Fruit fly (Drosophila melanogaster) whole organism, embryonic: ENCODE measurements around the gene AlaRS.
A peak's percentile ranks its signal among the peaks of the same experiment; 100 is the strongest.

ENCODE experiments used
- ATbp ChIP-seq: fragments of 200-800 bp; sonication (Bioruptor generic); optimal IDR thresholded peaks from 2 replicates; lab custom pipeline; 2017; ENCODE audit warnings: missing biosample characterization, mild to moderate bottlenecking, missing genetic modification characterization, missing genetic modification reagents
- B-H1 ChIP-seq: fragments of 200-800 bp; sonication (Bioruptor generic); IDR thresholded peaks from 3 replicates; pipeline ENCODE4 v1.3.6; 2022; ENCODE audit warnings: missing biosample characterization, missing genetic modification characterization
- BtbVII ChIP-seq: fragments of 200-800 bp; sonication (Bioruptor generic); optimal IDR thresholded peaks from 3 replicates; lab custom pipeline; 2017; ENCODE audit warnings: missing biosample characterization, mild to moderate bottlenecking, missing genetic modification characterization
- CG11695 ChIP-seq: fragments of 200-800 bp; sonication (Bioruptor generic); IDR thresholded peaks from 3 replicates; pipeline ENCODE4 v1.3.6; 2022; ENCODE audit warnings: missing biosample characterization, missing genetic modification characterization
- CG11696 ChIP-seq: fragments of 200-800 bp; sonication (Bioruptor generic); IDR thresholded peaks from 2 replicates; pipeline ENCODE4 v1.3.6; 2022; ENCODE audit warnings: missing biosample characterization, missing genetic modification characterization
- CG12391 ChIP-seq: fragments of 200-800 bp; sonication (Bioruptor generic); optimal IDR thresholded peaks from 3 replicates; lab custom pipeline; 2018; ENCODE audit warnings: missing biosample characterization, mild to moderate bottlenecking, missing genetic modification characterization, moderate library complexity
- CG13296 ChIP-seq: fragments of 200-800 bp; sonication (Bioruptor generic); optimal IDR thresholded peaks from 3 replicates; lab custom pipeline; 2018; ENCODE audit warnings: missing biosample characterization, mild to moderate bottlenecking, missing genetic modification characterization
- CG14014 ChIP-seq: fragments of 200-800 bp; sonication (Bioruptor generic); IDR thresholded peaks from 2 replicates; pipeline ENCODE4 v1.3.6; 2022; ENCODE audit warnings: missing biosample characterization, missing genetic modification characterization
- CG14050 ChIP-seq: fragments of 200-800 bp; sonication (Bioruptor generic); IDR thresholded peaks from 3 replicates; pipeline ENCODE4 v1.3.6; 2022; ENCODE audit warnings: missing biosample characterization, missing genetic modification characterization
- CG14441 ChIP-seq: fragments of 200-800 bp; sonication (Bioruptor generic); IDR thresholded peaks from 2 replicates; pipeline ENCODE4 v1.3.6; 2022; ENCODE audit warnings: missing biosample characterization, missing genetic modification characterization
- CG1602 ChIP-seq: fragments of 200-800 bp; sonication (Bioruptor generic); optimal IDR thresholded peaks from 3 replicates; lab custom pipeline; 2016; ENCODE audit warnings: missing biosample characterization, missing genetic modification characterization
- CG16813 ChIP-seq: fragments of 200-800 bp; sonication (Bioruptor generic); IDR thresholded peaks from 3 replicates; pipeline ENCODE4 v1.3.6; 2022; ENCODE audit warnings: missing biosample characterization, missing genetic modification characterization; ENCODE audit not compliant: partially characterized antibody
- CG18599 ChIP-seq: fragments of 200-800 bp; sonication (Bioruptor generic); optimal IDR thresholded peaks from 3 replicates; lab custom pipeline; 2017; ENCODE audit warnings: missing biosample characterization, missing genetic modification characterization, mild to moderate bottlenecking, moderate library complexity, missing genetic modification reagents
- CG2875 ChIP-seq: fragments of 200-800 bp; sonication (Bioruptor generic); optimal IDR thresholded peaks from 2 replicates; lab custom pipeline; 2017; ENCODE audit warnings: missing biosample characterization, mild to moderate bottlenecking, missing genetic modification characterization, missing genetic modification reagents
- CG3838 ChIP-seq: fragments of 200-800 bp; sonication (Bioruptor generic); optimal IDR thresholded peaks from 3 replicates; lab custom pipeline; 2016; ENCODE audit warnings: missing biosample characterization, missing genetic modification characterization
- CG4360 ChIP-seq: fragments of 200-800 bp; sonication (Bioruptor generic); IDR thresholded peaks from 2 replicates; pipeline ENCODE4 v1.3.6; 2022; ENCODE audit warnings: missing biosample characterization, missing genetic modification characterization
- CG7271 ChIP-seq: fragments of 200-800 bp; sonication (Bioruptor generic); optimal IDR thresholded peaks from 2 replicates; lab custom pipeline; 2018; ENCODE audit warnings: missing biosample characterization, mild to moderate bottlenecking, missing genetic modification characterization, moderate library complexity
- CG7745 ChIP-seq: fragments of 200-800 bp; sonication (Bioruptor generic); optimal IDR thresholded peaks from 2 replicates; lab custom pipeline; 2018; ENCODE audit warnings: missing biosample characterization, mild to moderate bottlenecking, missing genetic modification characterization, moderate library complexity
- CG8944 ChIP-seq: fragments of 200-800 bp; sonication (Bioruptor generic); optimal IDR thresholded peaks from 3 replicates; lab custom pipeline; 2016; ENCODE audit warnings: missing biosample characterization, missing genetic modification characterization
- CG9817 ChIP-seq: fragments of 200-800 bp; sonication (Bioruptor generic); optimal IDR thresholded peaks from 2 replicates; lab custom pipeline; 2018; ENCODE audit warnings: missing biosample characterization, mild to moderate bottlenecking, missing genetic modification characterization, moderate library complexity
- CHES-1-like ChIP-seq: fragments of 200-800 bp; sonication (Bioruptor generic); optimal IDR thresholded peaks from 2 replicates; lab custom pipeline; 2016; ENCODE audit warnings: missing biosample characterization, missing genetic modification characterization
- D19B ChIP-seq: fragments of 200-800 bp; sonication (Bioruptor generic); optimal IDR thresholded peaks from 2 replicates; lab custom pipeline; 2017; ENCODE audit warnings: missing biosample characterization, mild to moderate bottlenecking, missing genetic modification characterization
- Dfd ChIP-seq, 2 experiments: fragments of >200 bp; optimal IDR thresholded peaks; 2 replicates each; lab custom pipeline; 2017; ENCODE audit warnings: missing biosample characterization in 2 of 2, missing genetic modification characterization in 2 of 2
- Hand ChIP-seq: fragments of 200-800 bp; sonication (Bioruptor generic); optimal IDR thresholded peaks from 2 replicates; lab custom pipeline; 2017; ENCODE audit warnings: mild to moderate bottlenecking, missing biosample characterization, missing genetic modification reagents, missing genetic modification characterization
- Hey ChIP-seq: fragments of 200-800 bp; sonication (Bioruptor generic); optimal IDR thresholded peaks from 3 replicates; lab custom pipeline; 2018; ENCODE audit warnings: missing biosample characterization, mild to moderate bottlenecking, missing genetic modification characterization
- HmgD ChIP-seq: fragments of 200-800 bp; sonication (Bioruptor generic); optimal IDR thresholded peaks from 3 replicates; lab custom pipeline; 2016; ENCODE audit warnings: missing biosample characterization, missing genetic modification characterization
- Hsf ChIP-seq: fragments of 200-800 bp; sonication (Bioruptor generic); optimal IDR thresholded peaks from 3 replicates; lab custom pipeline; 2016; ENCODE audit warnings: missing biosample characterization, missing genetic modification characterization
- Lpt ChIP-seq: fragments of >200 bp; optimal IDR thresholded peaks from 2 replicates; lab custom pipeline; 2018; ENCODE audit warnings: missing biosample characterization, missing genetic modification characterization
- Mrtf ChIP-seq: fragments of 200-800 bp; sonication (Bioruptor generic); IDR thresholded peaks from 3 replicates; pipeline ENCODE4 v1.3.6; 2022; ENCODE audit warnings: missing biosample characterization, missing genetic modification characterization
- Neu2 ChIP-seq: fragments of 200-800 bp; sonication (Bioruptor generic); optimal IDR thresholded peaks from 3 replicates; lab custom pipeline; 2016; ENCODE audit warnings: missing biosample characterization, missing genetic modification characterization, borderline replicate concordance
- Nf-YA ChIP-seq: fragments of 200-800 bp; sonication (Bioruptor generic); IDR thresholded peaks from 2 replicates; pipeline ENCODE4 v1.3.6; 2022; ENCODE audit warnings: missing biosample characterization, missing genetic modification characterization
- Opbp ChIP-seq: fragments of 200-800 bp; sonication (Bioruptor generic); IDR thresholded peaks from 3 replicates; pipeline ENCODE4 v1.3.6; 2022; ENCODE audit warnings: missing biosample characterization, missing genetic modification characterization; ENCODE audit not compliant: partially characterized antibody
- Spps ChIP-seq: fragments of 200-800 bp; sonication (Bioruptor generic); optimal IDR thresholded peaks from 2 replicates; lab custom pipeline; 2018; ENCODE audit warnings: missing biosample characterization, mild to moderate bottlenecking, missing genetic modification characterization
- Tbp ChIP-seq: fragments of >200 bp; optimal IDR thresholded peaks from 2 replicates; lab custom pipeline; 2018; ENCODE audit warnings: missing biosample characterization, missing genetic modification characterization
- amos ChIP-seq: fragments of 200-800 bp; sonication (Bioruptor generic); IDR thresholded peaks from 2 replicates; pipeline ENCODE4 v1.3.6; 2022; ENCODE audit warnings: missing biosample characterization, missing genetic modification characterization; ENCODE audit not compliant: partially characterized antibody
- chif ChIP-seq, 2 experiments: fragments of 200-800 bp; sonication (Bioruptor generic); optimal IDR thresholded peaks; 3 replicates each; lab custom pipeline; 2016; ENCODE audit warnings: missing biosample characterization in 2 of 2, missing genetic modification characterization in 2 of 2
- chn ChIP-seq: fragments of 200-800 bp; sonication (Bioruptor generic); optimal IDR thresholded peaks from 2 replicates; lab custom pipeline; 2016; ENCODE audit warnings: missing biosample characterization, missing genetic modification characterization
- corto ChIP-seq: fragments of 200-800 bp; sonication (Bioruptor generic); optimal IDR thresholded peaks from 2 replicates; lab custom pipeline; 2016; ENCODE audit warnings: missing biosample characterization, mild to moderate bottlenecking, missing genetic modification characterization, moderate library complexity
- exex ChIP-seq: fragments of 200-800 bp; sonication (Bioruptor generic); optimal IDR thresholded peaks from 4 replicates; lab custom pipeline; 2018; ENCODE audit warnings: missing biosample characterization, mild to moderate bottlenecking, missing genetic modification characterization, moderate library complexity
- fd3F ChIP-seq: fragments of 200-800 bp; sonication (Bioruptor generic); optimal IDR thresholded peaks from 2 replicates; lab custom pipeline; 2018; ENCODE audit warnings: missing biosample characterization, mild to moderate bottlenecking, missing genetic modification characterization, moderate library complexity
- ind ChIP-seq: fragments of 200-800 bp; sonication (Bioruptor generic); optimal IDR thresholded peaks from 3 replicates; lab custom pipeline; 2016; ENCODE audit warnings: missing biosample characterization, missing genetic modification characterization
- jing ChIP-seq: fragments of 200-800 bp; sonication (Bioruptor generic); optimal IDR thresholded peaks from 2 replicates; lab custom pipeline; 2018; ENCODE audit warnings: missing biosample characterization, mild to moderate bottlenecking, missing genetic modification characterization
- kah ChIP-seq: fragments of 200-800 bp; sonication (Bioruptor generic); optimal IDR thresholded peaks from 2 replicates; lab custom pipeline; 2018; ENCODE audit warnings: missing biosample characterization, mild to moderate bottlenecking, missing genetic modification characterization
- lola ChIP-seq, 3 experiments: fragments of >200 bp in 2 of 3; fragments of 200-800 bp in 1 of 3; sonication (Bioruptor generic) in 1 of 3; optimal IDR thresholded peaks; 2 replicates each; lab custom pipeline; 2017 to 2019; ENCODE audit warnings: missing biosample characterization in 3 of 3, missing genetic modification characterization in 3 of 3, mild to moderate bottlenecking in 1 of 3, moderate library complexity in 1 of 3
- maf-S ChIP-seq: fragments of 200-800 bp; sonication (Bioruptor generic); optimal IDR thresholded peaks from 2 replicates; lab custom pipeline; 2016; ENCODE audit warnings: missing biosample characterization, missing genetic modification characterization
- slbo ChIP-seq: fragments of 200-800 bp; sonication (Bioruptor generic); IDR thresholded peaks from 2 replicates; pipeline ENCODE4 v1.3.6; 2022; ENCODE audit warnings: missing biosample characterization, missing genetic modification characterization
- tin ChIP-seq: fragments of 200-800 bp; sonication (Bioruptor generic); optimal IDR thresholded peaks from 3 replicates; lab custom pipeline; 2016; ENCODE audit warnings: missing biosample characterization, missing genetic modification characterization
- vfl ChIP-seq: fragments of 200-800 bp; sonication (Bioruptor generic); optimal IDR thresholded peaks from 2 replicates; lab custom pipeline; 2016; ENCODE audit warnings: missing biosample characterization, missing genetic modification characterization
- wdn ChIP-seq: fragments of 200-800 bp; sonication (Bioruptor generic); IDR thresholded peaks from 2 replicates; pipeline ENCODE4 v1.3.6; 2022; ENCODE audit warnings: missing biosample characterization, missing genetic modification characterization
- yki ChIP-seq: fragments of >200 bp; optimal IDR thresholded peaks from 3 replicates; lab custom pipeline; 2018
- zfh2 ChIP-seq: fragments of 200-800 bp; sonication (Bioruptor generic); optimal IDR thresholded peaks from 2 replicates; lab custom pipeline; 2016; ENCODE audit warnings: missing biosample characterization, missing genetic modification characterization

AlaRS gene

dm6 chr2L:8381508-8382036 lies at the start of gene AlaRS (continued):
- TF ChIP-seq yki (lab: Kevin White, UChicago) (no peak), chif (GFP tag; optimal IDR thresholded peaks at IDR 0.05; lab: Kevin White, UChicago) (no peak), CG13296 (peak; percentile 50), D19B (no peak), Spps (tag; lab: Kevin White, UChicago) (peak; percentile 23), B-H1 (GFP tag; lab: Robert Waterston, UW) (no peak), jing (GFP tag; lab: Kevin White, UChicago) (no peak), Hey (no peak), CG18599 (GFP tag; lab: Kevin White, UChicago) (peak; percentile 56), Dfd (GFP tag; optimal IDR thresholded peaks at IDR 0.05; lab: Kevin White, UChicago) (no peak), CG8944 (no peak), maf-S (GFP tag; lab: Kevin White, UChicago) (no peak), exex (tag; lab: Kevin White, UChicago) (peak; percentile 5), Lpt (GFP tag; lab: Kevin White, UChicago) (no peak), slbo (GFP tag; lab: Robert Waterston, UW) (peak; percentile 37; the same call in 1 of the 2 replicates), BtbVII (GFP tag; lab: Kevin White, UChicago) (no peak), kah (GFP tag; lab: Kevin White, UChicago) (no peak), Hsf (GFP tag; lab: Kevin White, UChicago) (peak; percentile 27), lola (GFP tag; optimal IDR thresholded peaks at IDR 0.05; lab: Kevin White, UChicago) (peak in 1 of 3 experiments; percentile 29), amos (peak; percentile 63; the same call in 1 of the 2 replicates), Tbp (GFP tag; lab: Kevin White, UChicago) (no peak), Nf-YA (GFP tag; lab: Robert Waterston, UW) (no peak), HmgD (GFP tag; lab: Kevin White, UChicago) (no peak), Opbp (peak; percentile 50; the same call in 1 of the 3 replicates), wdn (no peak), vfl (GFP tag; lab: Kevin White, UChicago) (peak; percentile 11), CG2875 (GFP tag; lab: Kevin White, UChicago) (peak; percentile 2), CG11695 (no peak), CG14014 (GFP tag; lab: Robert Waterston, UW) (no peak), zfh2 (GFP tag; lab: Kevin White, UChicago) (no peak), Hand (GFP tag; lab: Kevin White, UChicago) (no peak), Mrtf (GFP tag; lab: Robert Waterston, UW) (no peak), ATbp (GFP tag; lab: Kevin White, UChicago) (peak; percentile 44), chn (no peak), fd3F (GFP tag; lab: Kevin White, UChicago) (no peak), CG7271 (tag; lab: Kevin White, UChicago) (no peak), CG11696 (GFP tag; lab: Robert Waterston, UW) (no peak), CG3838 (GFP tag; lab: Kevin White, UChicago) (no peak), CG4360 (GFP tag; lab: Robert Waterston, UW) (no peak), CG9817 (tag; lab: Kevin White, UChicago) (no peak), CG1602 (GFP tag; lab: Kevin White, UChicago) (peak; percentile 3), ind (peak; percentile 25), Neu2 (GFP tag; lab: Kevin White, UChicago) (no peak), CG14050 (GFP tag; lab: Robert Waterston, UW) (no peak; the same call in 2 of the 3 replicates), CG14441 (GFP tag; lab: Robert Waterston, UW) (no peak), CG16813 (GFP tag; lab: Robert Waterston, UW) (peak; percentile 42; the same call in 1 of the 3 replicates), tin (GFP tag; lab: Kevin White, UChicago) (peak; percentile 19), corto (GFP tag; lab: Kevin White, UChicago) (peak; percentile 50), CG7745 (tag; lab: Kevin White, UChicago) (no peak), CHES-1-like (no peak), CG12391 (tag; lab: Kevin White, UChicago) (peak; percentile 67)
